Fruit fly (Drosophila melanogaster) whole organism, wandering third instar larva: ENCODE measurements around the gene CG15625.

Experiments used
- Abd-B ChIP-seq: fragments of >200 bp; optimal IDR thresholded peaks from 2 replicates; lab custom pipeline; 2017; ENCODE audit warnings: missing biosample characterization, missing genetic modification characterization
- CG32264 ChIP-seq: fragments of 200-800 bp; sonication (Bioruptor generic); optimal IDR thresholded peaks from 2 replicates; lab custom pipeline; 2016; ENCODE audit warnings: missing biosample characterization, missing genetic modification characterization
- CG9705 ChIP-seq: fragments of 200-800 bp; sonication (Bioruptor generic); optimal IDR thresholded peaks from 2 replicates; lab custom pipeline; 2018; ENCODE audit warnings: missing biosample characterization, mild to moderate bottlenecking, missing genetic modification characterization
- CrebA ChIP-seq: fragments of 200-800 bp; sonication (Bioruptor generic); optimal IDR thresholded peaks from 2 replicates; lab custom pipeline; 2016; ENCODE audit warnings: missing biosample characterization, mild to moderate bottlenecking, missing genetic modification characterization, borderline replicate concordance
- Dfd ChIP-seq: fragments of >200 bp; optimal IDR thresholded peaks from 2 replicates; lab custom pipeline; 2017; ENCODE audit warnings: missing biosample characterization, missing genetic modification characterization
- GATAd ChIP-seq: sonication (Bioruptor generic); optimal IDR thresholded peaks from 2 replicates; lab custom pipeline; 2016; ENCODE audit warnings: missing biosample characterization, missing genetic modification characterization
- HLH106 ChIP-seq: fragments of 200-800 bp; optimal IDR thresholded peaks from 3 replicates; lab custom pipeline; 2019; ENCODE audit warnings: missing biosample characterization, mild to moderate bottlenecking, missing genetic modification characterization, moderate library complexity
- Hr78 ChIP-seq: fragments of >200 bp; optimal IDR thresholded peaks from 2 replicates; lab custom pipeline; 2017; ENCODE audit warnings: missing biosample characterization, missing genetic modification characterization
- Mio ChIP-seq: sonication (Bioruptor generic); optimal IDR thresholded peaks from 2 replicates; lab custom pipeline; 2016; ENCODE audit warnings: missing biosample characterization, missing genetic modification characterization
- Myc ChIP-seq: fragments of >200 bp; optimal IDR thresholded peaks from 2 replicates; lab custom pipeline; 2017
- N ChIP-seq: fragments of >200 bp; optimal IDR thresholded peaks from 2 replicates; lab custom pipeline; 2018; ENCODE audit warnings: missing biosample characterization, missing external identifiers, missing genetic modification characterization
- OdsH ChIP-seq: fragments of 200-800 bp; sonication (Bioruptor generic); optimal IDR thresholded peaks from 2 replicates; lab custom pipeline; 2016; ENCODE audit warnings: missing biosample characterization, mild to moderate bottlenecking, missing genetic modification characterization
- Rel ChIP-seq, 2 experiments: fragments of 200-800 bp; sonication (Bioruptor generic) in 1 of 2; optimal IDR thresholded peaks; 2 replicates in 1 of 2; 3 replicates in 1 of 2; lab custom pipeline; 2016 to 2019; ENCODE audit warnings: mild to moderate bottlenecking in 2 of 2, missing biosample characterization in 2 of 2, missing genetic modification characterization in 2 of 2, moderate library complexity in 1 of 2
- Sp1 ChIP-seq: fragments of 200-800 bp; sonication (Bioruptor generic); optimal IDR thresholded peaks from 3 replicates; lab custom pipeline; 2019; ENCODE audit warnings: missing biosample characterization, mild to moderate bottlenecking, missing genetic modification characterization, moderate library complexity
- Vsx2 ChIP-seq: fragments of 200-300, 225-300 bp; sonication (Bioruptor generic); optimal IDR thresholded peaks from 2 replicates; lab custom pipeline; 2018; ENCODE audit warnings: missing biosample characterization, missing genetic modification characterization; ENCODE audit not compliant: partially characterized antibody
- br ChIP-seq: fragments of 200-800 bp; sonication (Bioruptor generic); optimal IDR thresholded peaks from 2 replicates; lab custom pipeline; 2016; ENCODE audit warnings: missing biosample characterization, missing genetic modification characterization
- brk ChIP-seq: fragments of 200-800 bp; sonication (Bioruptor generic); optimal IDR thresholded peaks from 2 replicates; lab custom pipeline; 2016; ENCODE audit warnings: missing biosample characterization, mild to moderate bottlenecking, missing genetic modification characterization
- dl ChIP-seq, 2 experiments: fragments of 175-275, 200-275 bp in 1 of 2; fragments of 200-275 bp in 1 of 2; sonication (Bioruptor generic); optimal IDR thresholded peaks; lab custom pipeline; 2018; ENCODE audit warnings: mild to moderate bottlenecking in 2 of 2, missing biosample characterization in 2 of 2, missing genetic modification characterization in 2 of 2, moderate library complexity in 2 of 2; ENCODE audit not compliant: partially characterized antibody in 2 of 2, insufficient read depth in 1 of 2
- dmrt93B ChIP-seq: fragments of 200-800 bp; sonication (Bioruptor generic); optimal IDR thresholded peaks from 2 replicates; lab custom pipeline; 2018; ENCODE audit warnings: missing biosample characterization, mild to moderate bottlenecking, missing genetic modification characterization
- dsf ChIP-seq: sonication (Bioruptor generic); optimal IDR thresholded peaks from 2 replicates; lab custom pipeline; 2016; ENCODE audit warnings: missing biosample characterization, missing genetic modification characterization, borderline replicate concordance
- ey ChIP-seq: fragments of 200-800 bp; sonication (Bioruptor generic); optimal IDR thresholded peaks from 2 replicates; lab custom pipeline; 2016; ENCODE audit warnings: missing biosample characterization, missing genetic modification characterization
- foxo ChIP-seq, 2 experiments: fragments of 200-800 bp; sonication (Bioruptor generic); optimal IDR thresholded peaks; 2 replicates in 1 of 2; 3 replicates in 1 of 2; lab custom pipeline; 2016 to 2017; ENCODE audit warnings: missing biosample characterization in 2 of 2, missing genetic modification characterization in 2 of 2
- fru ChIP-seq: fragments of 200-800 bp; sonication (Bioruptor generic); optimal IDR thresholded peaks from 3 replicates; lab custom pipeline; 2016; ENCODE audit warnings: missing biosample characterization, mild to moderate bottlenecking, missing genetic modification characterization
- h ChIP-seq: fragments of 200-800 bp; sonication (Bioruptor generic); optimal IDR thresholded peaks from 3 replicates; lab custom pipeline; 2016; ENCODE audit warnings: missing biosample characterization, mild to moderate bottlenecking, missing genetic modification characterization
- lola ChIP-seq: fragments of >200 bp; optimal IDR thresholded peaks from 2 replicates; lab custom pipeline; 2017; ENCODE audit warnings: missing biosample characterization, missing genetic modification characterization
- pan ChIP-seq: fragments of >200 bp; optimal IDR thresholded peaks from 2 replicates; lab custom pipeline; 2017
- psq ChIP-seq: fragments of 200-800 bp; sonication (Bioruptor generic); optimal IDR thresholded peaks from 3 replicates; lab custom pipeline; 2017; ENCODE audit warnings: missing biosample characterization, mild to moderate bottlenecking, missing genetic modification characterization, moderate library complexity
- rgr ChIP-seq: fragments of 200-800 bp; sonication (Bioruptor generic); optimal IDR thresholded peaks from 3 replicates; lab custom pipeline; 2016; ENCODE audit warnings: missing biosample characterization, mild to moderate bottlenecking, missing genetic modification characterization
- sage ChIP-seq: fragments of 200-800 bp; sonication (Bioruptor generic); optimal IDR thresholded peaks from 2 replicates; lab custom pipeline; 2016; ENCODE audit warnings: missing biosample characterization, mild to moderate bottlenecking, missing genetic modification characterization
- sv ChIP-seq: fragments of 200-800 bp; sonication (Bioruptor generic); optimal IDR thresholded peaks from 3 replicates; lab custom pipeline; 2016; ENCODE audit warnings: missing biosample characterization, missing genetic modification characterization
- tai ChIP-seq: sonication (Bioruptor generic); optimal IDR thresholded peaks from 2 replicates; lab custom pipeline; 2016; ENCODE audit warnings: missing biosample characterization, missing genetic modification characterization
- usp ChIP-seq: fragments of >200 bp; optimal IDR thresholded peaks from 2 replicates; lab custom pipeline; 2017; ENCODE audit warnings: missing biosample characterization, missing genetic modification characterization
- woc ChIP-seq: sonication (Bioruptor generic); optimal IDR thresholded peaks from 2 replicates; lab custom pipeline; 2016; ENCODE audit warnings: missing biosample characterization, mild to moderate bottlenecking, missing genetic modification characterization

CG15625 gene

DNA sequence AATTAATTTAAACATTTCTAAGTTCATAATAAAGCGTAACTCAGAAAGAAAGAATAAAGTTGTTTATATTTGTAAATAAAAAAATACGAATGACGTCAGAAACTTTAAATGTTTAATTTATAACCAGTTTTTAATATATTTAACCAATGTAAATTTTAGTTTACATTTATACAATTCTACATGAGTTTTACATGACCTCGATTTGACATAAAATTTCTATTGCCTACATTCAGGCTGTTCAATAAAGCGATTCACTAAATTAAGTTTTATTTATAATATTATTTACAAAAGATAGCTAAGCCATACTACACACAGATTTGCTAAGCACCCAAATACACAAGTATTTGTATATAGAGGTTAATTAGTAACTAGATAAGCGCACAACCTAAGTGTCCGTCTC, 14.0 kb downstream of the CG15625 start:
- no peak for TF ChIP-seq tai
- no peak for TF ChIP-seq Myc (lab: Kevin White, UChicago)
- no peak for TF ChIP-seq brk (GFP tag; lab: Kevin White, UChicago)
- TF ChIP-seq Dfd (GFP tag; lab: Kevin White, UChicago), result no peak
- no peak for TF ChIP-seq CG32264 (GFP tag; lab: Kevin White, UChicago)
- no peak for TF ChIP-seq sv (GFP tag; lab: Kevin White, UChicago)
- no peak for TF ChIP-seq psq (GFP tag; lab: Kevin White, UChicago)
- no peak for TF ChIP-seq foxo (GFP tag; optimal IDR thresholded peaks at IDR 0.05; lab: Kevin White, UChicago)
- TF ChIP-seq sage (GFP tag; lab: Kevin White, UChicago), result no peak

DNA sequence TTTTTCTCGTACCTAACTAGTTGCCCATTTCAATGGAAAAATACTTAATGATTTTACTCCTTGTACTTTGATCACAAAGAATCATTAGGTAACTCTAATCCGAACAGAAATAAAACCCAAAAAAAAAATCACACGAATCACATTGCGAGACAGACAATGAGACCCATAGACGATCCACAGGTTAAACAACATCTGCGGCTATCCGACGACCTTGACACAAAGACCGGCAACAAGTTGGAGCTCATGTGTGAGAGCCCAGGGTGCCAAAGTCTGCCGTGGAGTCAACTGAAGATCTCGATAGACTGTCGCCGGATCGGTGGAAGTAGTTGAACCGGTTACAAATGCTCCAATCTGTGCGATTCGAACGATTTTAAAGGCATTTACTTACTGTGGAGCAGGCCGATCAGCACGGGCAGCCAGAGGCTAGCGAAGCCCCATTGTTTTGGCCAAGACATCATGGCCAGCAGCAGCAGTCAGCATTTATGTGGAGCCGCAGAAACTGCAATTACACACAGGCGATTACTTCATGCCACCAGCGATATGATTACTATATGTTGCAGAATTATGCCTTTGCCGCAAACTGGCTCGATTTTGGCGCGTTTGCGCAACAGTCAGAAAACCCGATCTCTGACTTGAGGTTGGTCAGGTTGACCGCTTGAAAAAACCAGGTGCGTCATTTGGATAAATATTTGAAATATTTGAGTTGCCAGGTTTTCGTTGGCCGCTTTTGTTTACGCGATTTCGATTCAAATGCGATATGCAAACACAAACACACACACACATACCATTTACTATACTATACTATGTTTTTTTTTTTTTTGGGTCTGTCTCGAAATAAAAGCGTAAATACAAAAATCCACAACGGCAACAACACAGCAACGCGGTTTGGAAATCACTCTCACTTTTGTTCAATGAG, 15.8 kb downstream of the CG15625 start:
- TF ChIP-seq GATAd (GFP tag; lab: Kevin White, UChicago), result no peak
- TF ChIP-seq Abd-B (GFP tag; lab: Kevin White, UChicago), result no peak
- TF ChIP-seq usp (GFP tag; lab: Kevin White, UChicago), result no peak
- TF ChIP-seq Vsx2 (GFP tag; lab: Kevin White, UChicago), result no peak
- no peak for TF ChIP-seq Sp1
- no peak for TF ChIP-seq brk (GFP tag; lab: Kevin White, UChicago)
- no peak for TF ChIP-seq ey
- no peak for TF ChIP-seq Hr78 (GFP tag; lab: Kevin White, UChicago)
- no peak for TF ChIP-seq dsf (GFP tag; lab: Kevin White, UChicago)
- TF ChIP-seq N (GFP tag; lab: Kevin White, UChicago), result no peak
- TF ChIP-seq CG9705 (GFP tag; lab: Kevin White, UChicago), result no peak
- no peak for TF ChIP-seq CrebA (GFP tag; lab: Kevin White, UChicago)

DNA sequence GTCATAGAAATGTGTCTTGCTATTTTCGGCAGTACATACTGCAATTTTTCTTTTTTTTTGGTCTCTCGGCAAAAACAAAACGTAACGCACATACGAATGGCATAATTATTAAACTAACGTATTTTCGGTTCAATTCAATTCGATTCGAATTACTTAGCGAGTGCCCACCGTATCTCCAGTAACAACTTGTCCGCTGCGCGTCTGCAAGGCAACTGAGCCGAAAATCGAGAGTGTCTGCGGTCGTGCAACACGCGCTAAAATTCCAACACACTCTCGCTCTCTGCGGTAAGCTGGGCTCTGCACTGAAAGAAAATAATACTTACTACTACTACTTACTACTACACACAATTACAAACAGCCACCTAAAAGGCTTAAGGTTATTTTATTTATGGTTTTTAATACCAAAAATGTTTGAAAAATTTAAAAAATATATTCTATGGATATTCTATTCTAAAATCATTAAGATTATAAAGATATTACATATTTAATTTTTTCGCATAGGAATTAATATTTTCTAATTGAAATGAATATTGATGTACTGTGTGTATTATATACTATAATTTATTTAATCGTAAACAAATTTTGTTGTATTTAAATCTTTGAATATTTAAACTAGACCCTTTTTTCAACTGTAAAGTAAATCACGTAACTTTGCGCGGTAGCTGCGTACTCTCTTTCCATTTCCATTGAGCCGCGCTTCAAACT, 16.9 kb downstream of the CG15625 start, which contains the start of gene snsl:
Gene snsl (minus strand): TSS at position 217 of the 705 bp plus-strand sequence.
- TF ChIP-seq psq (GFP tag; lab: Kevin White, UChicago) (peak; percentile 72), OdsH (GFP tag; lab: Kevin White, UChicago) (peak; percentile 61), woc (GFP tag; lab: Kevin White, UChicago) (no peak), ey (peak; percentile 19), usp (GFP tag; lab: Kevin White, UChicago) (no peak), HLH106 (tag; lab: Kevin White, UChicago) (peak; percentile 72), Sp1 (peak; percentile 82), lola (GFP tag; lab: Kevin White, UChicago) (no peak), Abd-B (GFP tag; lab: Kevin White, UChicago) (no peak), rgr (GFP tag; lab: Kevin White, UChicago) (peak; percentile 53), dsf (GFP tag; lab: Kevin White, UChicago) (no peak), h (peak; percentile 17), foxo (GFP tag; optimal IDR thresholded peaks at IDR 0.05; lab: Kevin White, UChicago) (peak in 1 of 2 experiments; percentile 72), fru (GFP tag; lab: Kevin White, UChicago) (peak; percentile 84)

DNA sequence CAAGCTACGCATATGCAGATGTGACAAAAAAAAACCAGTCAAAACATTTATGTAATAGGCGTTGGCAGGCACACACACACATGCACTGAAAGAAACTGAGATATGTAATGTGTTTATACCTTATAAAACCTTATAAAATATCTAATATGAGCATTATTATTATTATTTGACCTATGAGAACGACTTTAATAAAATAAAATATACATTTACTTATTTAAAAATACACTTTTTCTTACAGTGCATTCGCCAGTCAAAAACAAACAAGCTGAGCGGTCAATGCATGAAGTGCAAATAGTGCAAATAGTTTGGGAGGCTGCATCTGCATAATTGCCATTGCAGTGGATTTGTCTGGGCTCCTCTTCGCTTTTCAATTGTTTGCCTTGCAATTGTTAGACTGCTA, 18.2 kb downstream of the CG15625 start:
- TF ChIP-seq h, result peak; percentile 16
- TF ChIP-seq rgr (GFP tag; lab: Kevin White, UChicago), result no peak
- TF ChIP-seq sv (GFP tag; lab: Kevin White, UChicago), result peak; percentile 3
- TF ChIP-seq brk (GFP tag; lab: Kevin White, UChicago), result no peak

DNA sequence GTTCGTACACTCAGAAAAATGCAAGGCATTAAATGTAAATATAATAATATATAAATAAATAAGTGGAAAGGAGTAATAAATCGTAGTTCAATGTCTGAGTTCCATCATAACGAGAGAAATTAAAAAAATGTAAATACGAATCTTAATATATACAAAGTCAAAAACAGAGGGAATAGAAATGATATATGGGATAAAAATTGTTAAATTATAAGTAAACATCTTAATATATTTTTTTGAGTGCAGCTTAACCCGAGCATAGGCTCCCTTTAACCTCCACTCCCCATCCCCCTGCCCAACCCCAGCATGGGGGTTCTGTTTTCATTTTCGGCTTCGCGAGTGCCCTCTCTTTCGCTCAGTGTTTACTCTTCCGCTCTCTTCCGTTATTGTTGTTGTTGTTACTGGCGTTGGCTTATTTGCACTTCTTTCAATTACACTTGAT, 25.9 kb downstream of the CG15625 start:
- TF ChIP-seq h (no peak), N (GFP tag; lab: Kevin White, UChicago) (no peak), Myc (lab: Kevin White, UChicago) (no peak), Hr78 (GFP tag; lab: Kevin White, UChicago) (no peak), Sp1 (peak; percentile 19), Rel (GFP tag; optimal IDR thresholded peaks at IDR 0.05; lab: Kevin White, UChicago) (no peak), Rel (tag; optimal IDR thresholded peaks at IDR 0.05; lab: Kevin White, UChicago) (no peak), Mio (GFP tag; lab: Kevin White, UChicago) (no peak), br (GFP tag; lab: Kevin White, UChicago) (no peak), CG32264 (GFP tag; lab: Kevin White, UChicago) (no peak), foxo (GFP tag; optimal IDR thresholded peaks at IDR 0.05; lab: Kevin White, UChicago) (peak in 1 of 2 experiments; percentile 44), HLH106 (tag; lab: Kevin White, UChicago) (peak; percentile 41), dmrt93B (GFP tag; lab: Kevin White, UChicago) (peak; percentile 15), Vsx2 (GFP tag; lab: Kevin White, UChicago) (no peak), dl (GFP tag; optimal IDR thresholded peaks at IDR 0.05; lab: Kevin White, UChicago; ENCODE audit: insufficient read depth in 1 of 2, partially characterized antibody in 2 of 2) (no peak), Dfd (GFP tag; lab: Kevin White, UChicago) (no peak), pan (lab: Kevin White, UChicago) (no peak), Abd-B (GFP tag; lab: Kevin White, UChicago) (no peak), psq (GFP tag; lab: Kevin White, UChicago) (peak; percentile 64)
- TF ChIP-seq, all 38 proteins: peak for 5
